Fruit fly (Drosophila melanogaster) ovary, adult (tissue): ENCODE data around the gene Gr92a.
"Not testable (repeated sequence)": the region's sequence is repeated elsewhere in the genome, so short reads cannot be mapped to it uniquely, and the experiment has no call there.

Experiments
- CG17801 ChIP-seq: fragments of 200-800 bp; optimal IDR thresholded peaks from 2 replicates; lab custom pipeline; 2019; ENCODE audit warnings: missing biosample characterization, mild to moderate bottlenecking, missing genetic modification characterization, moderate library complexity; ENCODE audit not compliant: partially characterized antibody

Gene Gr92a

DNA sequence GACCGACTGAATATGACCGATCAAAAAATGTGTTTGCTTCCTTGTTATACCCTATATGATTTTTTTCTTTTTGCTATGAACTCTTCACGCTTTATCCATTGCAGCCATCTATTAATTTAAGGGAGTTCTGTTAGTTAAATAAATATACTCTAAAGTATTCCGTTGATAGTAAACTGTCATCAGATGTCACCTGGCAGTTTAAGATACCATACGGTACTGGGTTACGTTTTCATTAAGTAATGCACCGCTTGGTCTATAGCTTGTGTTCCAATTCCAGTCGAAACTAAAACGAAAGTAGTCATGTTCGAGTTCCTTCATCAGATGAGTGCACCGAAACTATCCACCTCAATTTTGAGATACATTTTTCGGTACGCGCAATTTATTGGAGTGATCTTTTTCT is at the start of gene Gr92a:
Gr92a (plus strand) TSS at position 301 of the 400 bp plus-strand sequence.
- TF ChIP-seq CG17801 = no peak

DNA sequence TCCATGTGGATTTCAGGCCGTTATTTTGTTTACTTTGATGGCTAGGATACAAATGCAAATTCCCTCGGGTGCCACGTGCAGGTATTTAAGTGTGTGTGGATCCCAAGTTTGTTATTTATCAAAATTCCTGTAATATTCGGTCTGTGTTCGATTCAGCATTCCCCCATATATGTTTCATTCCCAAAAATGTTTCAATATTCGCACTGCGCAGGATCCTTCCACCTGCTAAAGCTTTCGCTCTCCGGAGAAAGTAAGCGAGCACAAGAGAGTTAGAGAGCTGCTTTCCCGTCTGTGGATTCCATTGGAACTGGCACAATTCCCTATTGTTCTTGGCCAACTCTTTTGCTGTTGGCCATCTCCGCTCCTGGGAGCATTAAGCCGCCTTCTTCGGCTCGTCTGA is 40.7 kb upstream of the Gr92a start:
- no peak for TF ChIP-seq CG17801

DNA sequence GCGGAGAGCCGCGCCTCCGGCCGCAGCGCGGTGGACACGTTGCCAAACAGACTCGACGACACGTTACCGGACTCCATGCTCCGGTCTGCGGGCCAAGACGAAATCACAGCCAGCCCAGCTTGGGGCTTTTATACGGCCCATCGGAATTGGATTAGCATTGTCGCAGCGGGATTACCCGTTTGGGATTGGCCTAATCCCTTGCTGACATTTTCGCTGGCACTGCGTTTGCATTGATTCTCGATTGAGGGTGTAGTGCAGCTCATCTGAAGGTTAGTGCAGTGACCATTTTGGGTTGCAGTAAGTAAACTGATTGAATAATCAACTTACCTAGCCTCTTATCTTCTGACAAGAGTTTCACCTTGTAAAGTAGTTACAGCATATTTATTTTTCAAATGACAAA is 38.5 kb upstream of the Gr92a start, which contains the start of gene Rh3:
Rh3 (minus strand) TSS at position 101 of the 400 bp plus-strand sequence.
- no peak for TF ChIP-seq CG17801

DNA sequence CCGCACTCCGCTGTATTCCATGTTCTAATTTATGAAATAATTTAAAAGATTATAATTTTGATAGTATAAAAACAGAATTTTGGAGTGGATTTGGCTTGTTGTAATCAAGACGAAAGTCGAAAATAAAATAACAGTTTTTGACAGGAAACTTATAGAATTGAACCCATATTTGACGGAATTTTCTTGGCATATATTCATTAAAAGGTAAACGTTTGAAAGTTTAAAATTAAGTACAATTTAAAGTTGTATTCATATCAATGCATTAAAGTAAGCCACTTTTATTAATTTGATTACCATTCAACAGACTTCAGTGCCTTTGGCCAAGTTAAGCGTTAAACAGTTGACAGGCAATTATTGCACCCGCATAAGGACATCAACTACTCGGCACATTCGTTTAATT is 13.0 kb upstream of the Gr92a start, which contains the start of gene CG31206:
CG31206 (minus strand) TSS at position 101 of the 400 bp plus-strand sequence.
- TF ChIP-seq CG17801 = no peak

DNA sequence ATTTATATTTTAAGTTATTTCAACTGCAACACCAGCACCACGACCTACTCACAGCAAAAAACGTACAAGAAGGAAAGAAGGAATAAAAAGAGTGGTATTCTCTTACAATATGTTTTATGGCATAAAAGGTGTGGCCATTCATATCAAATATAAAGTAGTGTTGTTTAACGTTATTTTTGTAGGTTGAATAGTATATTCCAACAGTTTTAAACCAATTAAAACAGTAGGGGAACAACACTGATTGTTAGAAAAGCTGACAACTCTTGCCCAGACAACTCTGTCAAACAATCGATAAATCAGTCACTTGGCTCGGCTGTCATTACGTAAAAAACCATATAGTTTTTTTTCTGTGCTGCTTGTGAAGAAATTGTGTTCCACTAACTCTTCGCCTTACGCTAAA is 6.3 kb upstream of the Gr92a start, which contains the start of gene CG10887:
CG10887 (plus strand) TSS at position 301 of the 400 bp plus-strand sequence.
- not testable (repeated sequence) for TF ChIP-seq CG17801

DNA sequence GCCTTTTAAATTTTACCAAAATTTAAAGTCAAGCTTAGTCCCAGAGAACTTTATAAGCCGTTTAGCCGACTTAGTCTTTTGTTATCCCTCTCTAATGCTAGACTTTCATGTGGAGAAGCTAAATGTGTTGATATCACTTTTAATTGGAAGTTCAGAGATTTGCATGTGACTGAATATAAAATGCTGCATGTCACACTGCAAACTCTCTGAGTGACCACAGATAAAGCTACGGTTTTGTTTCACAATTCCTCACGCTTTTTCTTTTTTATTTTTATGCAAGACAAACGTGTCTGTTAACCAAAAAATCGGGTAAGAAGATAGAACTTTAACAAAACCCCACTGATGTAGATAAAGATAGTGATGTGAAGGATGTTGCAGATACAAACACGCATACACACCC is 3.5 kb downstream of the Gr92a start:
- TF ChIP-seq CG17801 = no peak

DNA sequence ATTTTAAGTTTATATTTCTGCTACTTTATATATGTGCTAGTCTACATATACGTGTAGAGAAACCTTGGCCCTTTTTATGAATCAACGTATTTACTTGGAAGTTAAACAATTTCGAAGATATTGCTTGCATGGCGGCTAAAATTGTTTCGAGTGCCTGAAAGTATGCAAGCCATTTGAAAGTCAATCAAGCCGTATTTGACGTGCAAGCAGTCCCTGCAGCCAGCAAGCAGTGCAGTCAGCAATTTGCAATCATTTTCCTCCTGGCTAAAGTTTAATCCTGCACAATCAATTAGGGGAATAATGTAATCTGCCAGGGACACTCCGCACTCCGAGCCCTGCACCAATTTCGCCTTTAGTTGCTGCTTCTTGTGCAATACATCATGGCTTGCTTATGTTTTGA is 33.8 kb downstream of the Gr92a start:
- TF ChIP-seq CG17801 = no peak

DNA sequence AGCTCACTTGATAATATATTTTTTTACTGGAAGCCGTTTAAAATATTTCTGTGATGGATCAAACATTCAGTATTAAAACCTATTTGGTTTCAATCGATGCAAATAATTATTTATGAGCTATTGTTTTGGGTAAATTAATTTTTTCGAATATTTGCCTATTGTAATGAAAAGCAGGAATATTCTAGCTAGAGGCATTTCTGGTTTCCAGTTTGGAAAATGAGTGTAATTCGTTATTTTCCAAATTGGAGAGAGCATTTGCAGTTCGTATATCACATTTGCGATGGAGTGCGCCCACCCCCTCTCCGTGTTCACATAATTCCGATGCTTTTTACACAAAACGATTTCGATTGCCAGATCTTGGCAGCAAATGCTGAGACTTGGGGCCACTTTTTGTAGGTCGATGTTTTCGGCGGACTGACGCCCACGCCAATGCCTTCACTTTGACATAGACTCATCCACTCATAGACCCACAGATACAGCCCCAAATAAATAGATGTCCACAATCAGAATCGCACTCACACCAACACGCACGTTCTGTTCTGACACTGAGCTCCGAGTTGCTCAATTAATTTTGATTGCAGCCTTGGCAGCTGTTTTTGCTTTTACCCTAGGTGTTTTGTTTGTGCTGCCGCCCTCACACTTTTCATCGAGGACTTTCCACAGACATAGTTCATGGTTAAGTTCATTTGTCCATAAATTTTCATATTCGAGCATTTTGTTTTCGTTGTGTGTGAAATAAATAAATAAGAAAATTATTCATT is 47.0 kb downstream of the Gr92a start:
- TF ChIP-seq CG17801 = no peak

DNA sequence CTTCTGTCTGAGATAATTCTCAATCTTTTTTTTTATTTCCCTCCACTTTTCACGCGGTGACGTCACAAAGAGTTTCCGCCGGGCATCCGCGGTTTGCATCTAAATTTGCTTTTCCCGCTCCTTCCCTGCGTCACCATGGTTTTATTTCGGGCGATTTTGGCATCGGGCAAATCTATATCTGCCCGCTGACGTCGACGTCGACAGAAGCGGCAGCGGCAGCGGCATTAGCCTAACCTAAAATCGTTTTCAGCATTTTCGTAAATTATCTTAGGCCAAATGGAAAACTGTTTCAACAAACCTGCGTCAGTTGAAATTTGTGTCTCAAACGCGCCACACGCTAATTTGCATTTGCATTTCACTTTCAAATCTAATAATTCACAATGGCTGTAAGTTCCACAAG is 48.3 kb downstream of the Gr92a start, which contains the start of gene CG5023:
CG5023 (plus strand) TSS at position 301 of the 400 bp plus-strand sequence.
- no peak for TF ChIP-seq CG17801
